Fruit fly (Drosophila melanogaster) whole organism, wandering third instar larva: ENCODE data around the gene CG17751.

ENCODE experiments used
- Abd-B ChIP-seq: fragments of >200 bp; optimal IDR thresholded peaks from 2 replicates; lab custom pipeline; 2017; ENCODE audit warnings: missing biosample characterization, missing genetic modification characterization
- CG9705 ChIP-seq: fragments of 200-800 bp; sonication (Bioruptor generic); optimal IDR thresholded peaks from 2 replicates; lab custom pipeline; 2018; ENCODE audit warnings: missing biosample characterization, mild to moderate bottlenecking, missing genetic modification characterization
- CrebA ChIP-seq: fragments of 200-800 bp; sonication (Bioruptor generic); optimal IDR thresholded peaks from 2 replicates; lab custom pipeline; 2016; ENCODE audit warnings: missing biosample characterization, mild to moderate bottlenecking, missing genetic modification characterization, borderline replicate concordance
- Dfd ChIP-seq: fragments of >200 bp; optimal IDR thresholded peaks from 2 replicates; lab custom pipeline; 2017; ENCODE audit warnings: missing biosample characterization, missing genetic modification characterization
- Dif ChIP-seq: fragments of 200-275, 200-300 bp; sonication (Bioruptor generic); optimal IDR thresholded peaks from 2 replicates; lab custom pipeline; 2018; ENCODE audit warnings: missing biosample characterization, missing genetic modification characterization; ENCODE audit not compliant: partially characterized antibody
- GATAd ChIP-seq: sonication (Bioruptor generic); optimal IDR thresholded peaks from 2 replicates; lab custom pipeline; 2016; ENCODE audit warnings: missing biosample characterization, missing genetic modification characterization
- HLH106 ChIP-seq: fragments of 200-800 bp; optimal IDR thresholded peaks from 3 replicates; lab custom pipeline; 2019; ENCODE audit warnings: missing biosample characterization, mild to moderate bottlenecking, missing genetic modification characterization, moderate library complexity
- Hnf4 ChIP-seq: fragments of 200-800 bp; sonication (Bioruptor generic); optimal IDR thresholded peaks from 2 replicates; lab custom pipeline; 2016; ENCODE audit warnings: missing biosample characterization, mild to moderate bottlenecking, missing genetic modification characterization
- Hr78 ChIP-seq: fragments of >200 bp; optimal IDR thresholded peaks from 2 replicates; lab custom pipeline; 2017; ENCODE audit warnings: missing biosample characterization, missing genetic modification characterization
- Hr83 ChIP-seq: fragments of 200-300 bp; sonication (Bioruptor generic); optimal IDR thresholded peaks from 2 replicates; lab custom pipeline; 2016; ENCODE audit warnings: missing biosample characterization, mild to moderate bottlenecking, missing genetic modification characterization, moderate library complexity; ENCODE audit not compliant: poor library complexity, severe bottlenecking
- Jra ChIP-seq: sonication (Bioruptor generic); optimal IDR thresholded peaks from 2 replicates; lab custom pipeline; 2016; ENCODE audit warnings: missing biosample characterization, missing genetic modification characterization
- Mio ChIP-seq: sonication (Bioruptor generic); optimal IDR thresholded peaks from 2 replicates; lab custom pipeline; 2016; ENCODE audit warnings: missing biosample characterization, missing genetic modification characterization
- Myc ChIP-seq: fragments of >200 bp; optimal IDR thresholded peaks from 2 replicates; lab custom pipeline; 2017
- N ChIP-seq: fragments of >200 bp; optimal IDR thresholded peaks from 2 replicates; lab custom pipeline; 2018; ENCODE audit warnings: missing biosample characterization, missing external identifiers, missing genetic modification characterization
- OdsH ChIP-seq: fragments of 200-800 bp; sonication (Bioruptor generic); optimal IDR thresholded peaks from 2 replicates; lab custom pipeline; 2016; ENCODE audit warnings: missing biosample characterization, mild to moderate bottlenecking, missing genetic modification characterization
- Rel ChIP-seq, 2 experiments: fragments of 200-800 bp; sonication (Bioruptor generic) in 1 of 2; optimal IDR thresholded peaks; 2 replicates in 1 of 2; 3 replicates in 1 of 2; lab custom pipeline; 2016 to 2019; ENCODE audit warnings: mild to moderate bottlenecking in 2 of 2, missing biosample characterization in 2 of 2, missing genetic modification characterization in 2 of 2, moderate library complexity in 1 of 2
- Sp1 ChIP-seq: fragments of 200-800 bp; sonication (Bioruptor generic); optimal IDR thresholded peaks from 3 replicates; lab custom pipeline; 2019; ENCODE audit warnings: missing biosample characterization, mild to moderate bottlenecking, missing genetic modification characterization, moderate library complexity
- Vsx2 ChIP-seq: fragments of 200-300, 225-300 bp; sonication (Bioruptor generic); optimal IDR thresholded peaks from 2 replicates; lab custom pipeline; 2018; ENCODE audit warnings: missing biosample characterization, missing genetic modification characterization; ENCODE audit not compliant: partially characterized antibody
- br ChIP-seq: fragments of 200-800 bp; sonication (Bioruptor generic); optimal IDR thresholded peaks from 2 replicates; lab custom pipeline; 2016; ENCODE audit warnings: missing biosample characterization, missing genetic modification characterization
- brk ChIP-seq: fragments of 200-800 bp; sonication (Bioruptor generic); optimal IDR thresholded peaks from 2 replicates; lab custom pipeline; 2016; ENCODE audit warnings: missing biosample characterization, mild to moderate bottlenecking, missing genetic modification characterization
- dl ChIP-seq, 2 experiments: fragments of 175-275, 200-275 bp in 1 of 2; fragments of 200-275 bp in 1 of 2; sonication (Bioruptor generic); optimal IDR thresholded peaks; lab custom pipeline; 2018; ENCODE audit warnings: mild to moderate bottlenecking in 2 of 2, missing biosample characterization in 2 of 2, missing genetic modification characterization in 2 of 2, moderate library complexity in 2 of 2; ENCODE audit not compliant: partially characterized antibody in 2 of 2, insufficient read depth in 1 of 2
- dmrt93B ChIP-seq: fragments of 200-800 bp; sonication (Bioruptor generic); optimal IDR thresholded peaks from 2 replicates; lab custom pipeline; 2018; ENCODE audit warnings: missing biosample characterization, mild to moderate bottlenecking, missing genetic modification characterization
- dsf ChIP-seq: sonication (Bioruptor generic); optimal IDR thresholded peaks from 2 replicates; lab custom pipeline; 2016; ENCODE audit warnings: missing biosample characterization, missing genetic modification characterization, borderline replicate concordance
- ey ChIP-seq: fragments of 200-800 bp; sonication (Bioruptor generic); optimal IDR thresholded peaks from 2 replicates; lab custom pipeline; 2016; ENCODE audit warnings: missing biosample characterization, missing genetic modification characterization
- foxo ChIP-seq, 2 experiments: fragments of 200-800 bp; sonication (Bioruptor generic); optimal IDR thresholded peaks; 2 replicates in 1 of 2; 3 replicates in 1 of 2; lab custom pipeline; 2016 to 2017; ENCODE audit warnings: missing biosample characterization in 2 of 2, missing genetic modification characterization in 2 of 2
- fru ChIP-seq: fragments of 200-800 bp; sonication (Bioruptor generic); optimal IDR thresholded peaks from 3 replicates; lab custom pipeline; 2016; ENCODE audit warnings: missing biosample characterization, mild to moderate bottlenecking, missing genetic modification characterization
- h ChIP-seq: fragments of 200-800 bp; sonication (Bioruptor generic); optimal IDR thresholded peaks from 3 replicates; lab custom pipeline; 2016; ENCODE audit warnings: missing biosample characterization, mild to moderate bottlenecking, missing genetic modification characterization
- jim ChIP-seq: fragments of 175-275, 200-325 bp; sonication (Bioruptor generic); optimal IDR thresholded peaks from 2 replicates; lab custom pipeline; 2016; ENCODE audit warnings: missing biosample characterization, mild to moderate bottlenecking, missing genetic modification characterization
- pan ChIP-seq: fragments of >200 bp; optimal IDR thresholded peaks from 2 replicates; lab custom pipeline; 2017
- psq ChIP-seq: fragments of 200-800 bp; sonication (Bioruptor generic); optimal IDR thresholded peaks from 3 replicates; lab custom pipeline; 2017; ENCODE audit warnings: missing biosample characterization, mild to moderate bottlenecking, missing genetic modification characterization, moderate library complexity
- rgr ChIP-seq: fragments of 200-800 bp; sonication (Bioruptor generic); optimal IDR thresholded peaks from 3 replicates; lab custom pipeline; 2016; ENCODE audit warnings: missing biosample characterization, mild to moderate bottlenecking, missing genetic modification characterization
- sage ChIP-seq: fragments of 200-800 bp; sonication (Bioruptor generic); optimal IDR thresholded peaks from 2 replicates; lab custom pipeline; 2016; ENCODE audit warnings: missing biosample characterization, mild to moderate bottlenecking, missing genetic modification characterization
- sv ChIP-seq: fragments of 200-800 bp; sonication (Bioruptor generic); optimal IDR thresholded peaks from 3 replicates; lab custom pipeline; 2016; ENCODE audit warnings: missing biosample characterization, missing genetic modification characterization
- tai ChIP-seq: sonication (Bioruptor generic); optimal IDR thresholded peaks from 2 replicates; lab custom pipeline; 2016; ENCODE audit warnings: missing biosample characterization, missing genetic modification characterization

CG17751 gene

DNA sequence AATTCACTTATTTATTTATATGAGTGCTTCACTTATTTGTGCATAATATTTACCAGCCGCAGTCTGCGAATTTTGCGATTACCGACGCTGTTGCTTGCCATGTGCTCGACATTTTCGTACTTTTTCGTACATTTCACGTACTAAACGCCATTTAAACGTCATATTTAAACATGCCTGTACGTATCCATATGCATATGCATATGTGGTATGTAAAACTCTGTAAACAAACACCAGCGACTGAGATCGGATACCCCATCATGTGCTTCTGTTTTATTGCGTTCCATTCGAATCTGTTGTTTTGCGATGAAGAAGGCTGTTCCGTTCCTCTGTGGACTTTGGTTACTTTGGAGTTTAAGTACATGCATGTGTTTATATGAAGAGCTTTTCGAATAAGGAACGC, 35.1 kb upstream of the CG17751 start:
- TF ChIP-seq rgr (GFP tag; lab: Kevin White, UChicago) (peak; percentile 31), psq (GFP tag; lab: Kevin White, UChicago) (peak; percentile 14), dl (GFP tag; optimal IDR thresholded peaks at IDR 0.05; lab: Kevin White, UChicago; ENCODE audit: insufficient read depth in 1 of 2, partially characterized antibody in 2 of 2) (no peak), tai (GFP tag; lab: Kevin White, UChicago) (peak; percentile 39), CrebA (GFP tag; lab: Kevin White, UChicago) (peak; percentile 2), sv (GFP tag; lab: Kevin White, UChicago) (no peak), Hr83 (peak; percentile 18), Sp1 (GFP tag; lab: Kevin White, UChicago) (no peak), fru (peak; percentile 26), HLH106 (tag; lab: Kevin White, UChicago) (no peak), dsf (GFP tag; lab: Kevin White, UChicago) (no peak), pan (lab: Kevin White, UChicago) (no peak), h (GFP tag; lab: Kevin White, UChicago) (peak; percentile 37)

DNA sequence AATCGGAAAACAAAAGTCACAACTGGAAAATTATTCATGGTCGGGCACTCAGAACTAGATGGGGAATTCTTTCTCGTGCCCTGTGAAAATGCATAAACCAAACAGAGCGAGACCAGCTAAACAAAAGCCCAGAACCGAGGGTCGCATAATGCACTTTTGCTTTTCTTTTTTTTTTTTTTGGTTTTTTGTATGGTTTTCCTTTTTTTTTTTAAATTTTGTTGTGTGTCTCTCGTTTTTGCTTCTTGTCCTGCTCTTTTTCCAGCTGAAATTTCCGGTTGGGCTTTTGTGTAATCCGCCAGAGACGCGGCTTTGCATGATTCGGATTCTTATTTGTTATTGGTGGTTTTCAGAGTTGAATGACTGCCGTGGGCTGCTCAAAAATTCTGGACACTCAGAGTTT, 25.2 kb upstream of the CG17751 start:
- TF ChIP-seq CrebA (GFP tag; lab: Kevin White, UChicago) (no peak), OdsH (no peak), CG9705 (GFP tag; lab: Kevin White, UChicago) (no peak), GATAd (GFP tag; lab: Kevin White, UChicago) (no peak), psq (GFP tag; lab: Kevin White, UChicago) (no peak), dl (GFP tag; optimal IDR thresholded peaks at IDR 0.05; lab: Kevin White, UChicago; ENCODE audit: insufficient read depth in 1 of 2, partially characterized antibody in 2 of 2) (no peak), Abd-B (no peak), sv (GFP tag; lab: Kevin White, UChicago) (no peak), Vsx2 (no peak), Myc (lab: Kevin White, UChicago) (no peak), Mio (GFP tag; lab: Kevin White, UChicago) (no peak), Rel (GFP tag; optimal IDR thresholded peaks at IDR 0.05; lab: Kevin White, UChicago) (no peak), Rel (tag; optimal IDR thresholded peaks at IDR 0.05; lab: Kevin White, UChicago) (no peak), Dif (GFP tag; lab: Kevin White, UChicago) (no peak), br (GFP tag; lab: Kevin White, UChicago) (no peak), jim (GFP tag; lab: Kevin White, UChicago) (no peak), Hnf4 (GFP tag; lab: Kevin White, UChicago) (no peak), Dfd (GFP tag; lab: Kevin White, UChicago) (no peak), sage (GFP tag; lab: Kevin White, UChicago) (no peak), h (GFP tag; lab: Kevin White, UChicago) (no peak)

dm6 chr3R:19583311-19583710, 23.7 kb upstream of the CG17751 start:
- TF ChIP-seq ey (GFP tag; lab: Kevin White, UChicago) (no peak), HLH106 (tag; lab: Kevin White, UChicago) (peak; percentile 5), Hr78 (GFP tag; lab: Kevin White, UChicago) (no peak), fru (no peak), h (GFP tag; lab: Kevin White, UChicago) (peak; percentile 14)

dm6 chr3R:19584818-19585217, 22.2 kb upstream of the CG17751 start:
- TF ChIP-seq N (GFP tag; lab: Kevin White, UChicago) (no peak), GATAd (GFP tag; lab: Kevin White, UChicago) (peak; percentile 14), dmrt93B (GFP tag; lab: Kevin White, UChicago) (peak; percentile 7), h (GFP tag; lab: Kevin White, UChicago) (no peak), sv (GFP tag; lab: Kevin White, UChicago) (peak; percentile 59), Vsx2 (no peak), CG9705 (GFP tag; lab: Kevin White, UChicago) (peak; percentile 38), dsf (GFP tag; lab: Kevin White, UChicago) (no peak), OdsH (peak; percentile 38), brk (GFP tag; lab: Kevin White, UChicago) (peak; percentile 17), Hr78 (GFP tag; lab: Kevin White, UChicago) (no peak), Hnf4 (GFP tag; lab: Kevin White, UChicago) (no peak), tai (GFP tag; lab: Kevin White, UChicago) (peak; percentile 49), Abd-B (no peak), fru (peak; percentile 54), Jra (GFP tag; lab: Kevin White, UChicago) (peak; percentile 37), Sp1 (GFP tag; lab: Kevin White, UChicago) (peak; percentile 53), jim (GFP tag; lab: Kevin White, UChicago) (peak; percentile 21), Hr83 (peak; percentile 93), br (GFP tag; lab: Kevin White, UChicago) (peak; percentile 57), ey (GFP tag; lab: Kevin White, UChicago) (no peak), CrebA (GFP tag; lab: Kevin White, UChicago) (no peak), foxo (GFP tag; optimal IDR thresholded peaks at IDR 0.05; lab: Kevin White, UChicago) (peak in 1 of 2 experiments; percentile 39), HLH106 (tag; lab: Kevin White, UChicago) (no peak), rgr (GFP tag; lab: Kevin White, UChicago) (peak; percentile 73)
